Fruit fly (Drosophila melanogaster) whole organism, embryonic: ENCODE data around the gene ps.

Experiments used
- Ada2b ChIP-seq: fragments of 200-800 bp; sonication (Bioruptor generic); IDR thresholded peaks from 2 replicates; pipeline ENCODE4 v1.3.6; 2022; ENCODE audit warnings: missing biosample characterization, missing genetic modification characterization
- Atf3 ChIP-seq: fragments of 200-800 bp; sonication (Bioruptor generic); optimal IDR thresholded peaks from 3 replicates; lab custom pipeline; 2016; ENCODE audit warnings: missing biosample characterization, missing genetic modification characterization
- Atf6 ChIP-seq: fragments of 200-800 bp; sonication (Bioruptor generic); IDR thresholded peaks from 2 replicates; pipeline ENCODE4 v1.3.6; 2022; ENCODE audit warnings: missing biosample characterization, missing genetic modification characterization
- CG1024 ChIP-seq: fragments of 200-800 bp; sonication (Bioruptor generic); IDR thresholded peaks from 2 replicates; pipeline ENCODE4 v1.3.6; 2022; ENCODE audit warnings: missing biosample characterization, missing genetic modification characterization
- CG10274 ChIP-seq: fragments of 200-800 bp; sonication (Bioruptor generic); optimal IDR thresholded peaks from 3 replicates; lab custom pipeline; 2017; ENCODE audit warnings: missing biosample characterization, mild to moderate bottlenecking, missing genetic modification characterization
- CG10321 ChIP-seq: fragments of 200-800 bp; sonication (Bioruptor generic); IDR thresholded peaks from 2 replicates; pipeline ENCODE4 v1.3.6; 2022; ENCODE audit warnings: missing biosample characterization, missing genetic modification characterization
- CG11560 ChIP-seq: fragments of 200-800 bp; sonication (Bioruptor generic); IDR thresholded peaks from 3 replicates; pipeline ENCODE4 v1.3.6; 2022; ENCODE audit warnings: missing biosample characterization, missing genetic modification characterization
- CG11695 ChIP-seq: fragments of 200-800 bp; sonication (Bioruptor generic); IDR thresholded peaks from 3 replicates; pipeline ENCODE4 v1.3.6; 2022; ENCODE audit warnings: missing biosample characterization, missing genetic modification characterization
- CG13894 ChIP-seq: fragments of 200-800 bp; sonication (Bioruptor generic); optimal IDR thresholded peaks from 3 replicates; lab custom pipeline; 2018; ENCODE audit warnings: missing biosample characterization, mild to moderate bottlenecking, missing genetic modification characterization, moderate library complexity
- CG14860 ChIP-seq: fragments of 200-800 bp; sonication (Bioruptor generic); IDR thresholded peaks from 3 replicates; pipeline ENCODE4 v1.3.6; 2022; ENCODE audit warnings: missing biosample characterization, missing genetic modification characterization; ENCODE audit not compliant: partially characterized antibody
- CG15514 ChIP-seq: fragments of 200-800 bp; sonication (Bioruptor generic); optimal IDR thresholded peaks from 3 replicates; lab custom pipeline; 2017; ENCODE audit warnings: missing biosample characterization, missing genetic modification characterization, mild to moderate bottlenecking, moderate library complexity, missing genetic modification reagents
- CG1602 ChIP-seq: fragments of 200-800 bp; sonication (Bioruptor generic); optimal IDR thresholded peaks from 3 replicates; lab custom pipeline; 2016; ENCODE audit warnings: missing biosample characterization, missing genetic modification characterization
- CG1647 ChIP-seq: fragments of 200-800 bp; sonication (Bioruptor generic); optimal IDR thresholded peaks from 3 replicates; lab custom pipeline; 2016; ENCODE audit warnings: missing biosample characterization, missing genetic modification characterization
- CG17912 ChIP-seq: fragments of 200-800 bp; sonication (Bioruptor generic); optimal IDR thresholded peaks from 2 replicates; lab custom pipeline; 2018; ENCODE audit warnings: missing biosample characterization, mild to moderate bottlenecking, missing genetic modification characterization
- CG1792 ChIP-seq: fragments of 200-800 bp; sonication (Bioruptor generic); optimal IDR thresholded peaks from 2 replicates; lab custom pipeline; 2016; ENCODE audit warnings: missing biosample characterization, missing genetic modification characterization
- CG18599 ChIP-seq: fragments of 200-800 bp; sonication (Bioruptor generic); optimal IDR thresholded peaks from 3 replicates; lab custom pipeline; 2017; ENCODE audit warnings: missing biosample characterization, missing genetic modification characterization, mild to moderate bottlenecking, moderate library complexity, missing genetic modification reagents
- CG31441 ChIP-seq: fragments of 200-800 bp; sonication (Bioruptor generic); IDR thresholded peaks from 2 replicates; pipeline ENCODE4 v1.3.6; 2022; ENCODE audit warnings: missing biosample characterization, missing genetic modification characterization
- CG3163 ChIP-seq: fragments of 200-800 bp; sonication (Bioruptor generic); optimal IDR thresholded peaks from 3 replicates; lab custom pipeline; 2016; ENCODE audit warnings: missing biosample characterization, missing genetic modification characterization
- CG42726 ChIP-seq: fragments of 200-800 bp; sonication (Bioruptor generic); IDR thresholded peaks from 2 replicates; pipeline ENCODE4 v1.3.6; 2022; ENCODE audit warnings: missing biosample characterization, missing genetic modification characterization; ENCODE audit not compliant: partially characterized antibody
- CG6689 ChIP-seq: fragments of 200-800 bp; sonication (Bioruptor generic); IDR thresholded peaks from 2 replicates; pipeline ENCODE4 v1.3.6; 2022; ENCODE audit warnings: missing biosample characterization, missing genetic modification characterization
- CG6765 ChIP-seq: fragments of 200-800 bp; sonication (Bioruptor generic); optimal IDR thresholded peaks from 3 replicates; lab custom pipeline; 2017; ENCODE audit warnings: missing biosample characterization, mild to moderate bottlenecking, missing genetic modification characterization
- CG7928 ChIP-seq: fragments of 200-800 bp; sonication (Bioruptor generic); optimal IDR thresholded peaks from 2 replicates; lab custom pipeline; 2017; ENCODE audit warnings: missing biosample characterization, mild to moderate bottlenecking, missing genetic modification characterization
- CG7987 ChIP-seq: fragments of 200-800 bp; sonication (Bioruptor generic); optimal IDR thresholded peaks from 2 replicates; lab custom pipeline; 2018; ENCODE audit warnings: missing biosample characterization, mild to moderate bottlenecking, missing genetic modification characterization, moderate library complexity
- CG8290 ChIP-seq, 3 experiments: fragments of 200-800 bp; sonication (Bioruptor generic); optimal IDR thresholded peaks; 2 replicates each; lab custom pipeline; 2016 to 2019; ENCODE audit warnings: missing biosample characterization in 3 of 3, missing genetic modification characterization in 3 of 3, mild to moderate bottlenecking in 2 of 3, moderate library complexity in 1 of 3
- CG9797 ChIP-seq: fragments of 200-800 bp; sonication (Bioruptor generic); optimal IDR thresholded peaks from 3 replicates; lab custom pipeline; 2018; ENCODE audit warnings: missing biosample characterization, mild to moderate bottlenecking, missing genetic modification characterization
- Drgx ChIP-seq: fragments of 200-800 bp; sonication (Bioruptor generic); IDR thresholded peaks from 2 replicates; pipeline ENCODE4 v1.3.6; 2022; ENCODE audit warnings: missing biosample characterization, missing genetic modification characterization
- Fer2 ChIP-seq: fragments of 200-800 bp; sonication (Bioruptor generic); optimal IDR thresholded peaks from 2 replicates; lab custom pipeline; 2018; ENCODE audit warnings: missing biosample characterization, mild to moderate bottlenecking, missing genetic modification characterization, moderate library complexity
- Hmr ChIP-seq: fragments of 200-800 bp; sonication (Bioruptor generic); optimal IDR thresholded peaks from 3 replicates; lab custom pipeline; 2017; ENCODE audit warnings: mild to moderate bottlenecking, missing biosample characterization, missing genetic modification reagents, missing genetic modification characterization
- Hmx ChIP-seq: fragments of 200-800 bp; sonication (Bioruptor generic); optimal IDR thresholded peaks from 2 replicates; lab custom pipeline; 2016; ENCODE audit warnings: missing biosample characterization, missing genetic modification characterization
- Jarid2 ChIP-seq: fragments of 200-800 bp; sonication (Bioruptor generic); optimal IDR thresholded peaks from 3 replicates; lab custom pipeline; 2017; ENCODE audit warnings: mild to moderate bottlenecking, missing biosample characterization, missing genetic modification reagents, missing genetic modification characterization
- MBD-R2 ChIP-seq: fragments of 200-800 bp; sonication (Bioruptor generic); IDR thresholded peaks from 2 replicates; pipeline ENCODE4 v1.3.6; 2022; ENCODE audit warnings: missing biosample characterization, missing genetic modification characterization
- Optix ChIP-seq: fragments of 200-800 bp; sonication (Bioruptor generic); IDR thresholded peaks from 3 replicates; pipeline ENCODE4 v1.3.6; 2022; ENCODE audit warnings: missing biosample characterization, missing genetic modification characterization
- abd-A ChIP-seq: fragments of 200-800 bp; sonication (Bioruptor generic); optimal IDR thresholded peaks from 3 replicates; lab custom pipeline; 2019; ENCODE audit warnings: missing biosample characterization, mild to moderate bottlenecking, missing genetic modification characterization, moderate library complexity
- aop ChIP-seq: fragments of 200-800 bp; sonication (Bioruptor generic); IDR thresholded peaks from 2 replicates; pipeline ENCODE4 v1.3.6; 2022; ENCODE audit warnings: missing biosample characterization, missing genetic modification characterization
- ash1 ChIP-seq: fragments of 200-800 bp; sonication (Bioruptor generic); optimal IDR thresholded peaks from 2 replicates; lab custom pipeline; 2018; ENCODE audit warnings: missing biosample characterization, mild to moderate bottlenecking, missing genetic modification characterization
- btn ChIP-seq: fragments of 200-800 bp; sonication (Bioruptor generic); optimal IDR thresholded peaks from 2 replicates; lab custom pipeline; 2016; ENCODE audit warnings: missing biosample characterization, missing genetic modification characterization
- cato ChIP-seq: fragments of 200-800 bp; sonication (Bioruptor generic); optimal IDR thresholded peaks from 2 replicates; lab custom pipeline; 2016; ENCODE audit warnings: missing biosample characterization, missing genetic modification characterization, borderline replicate concordance
- disco-r ChIP-seq: fragments of 200-800 bp; sonication (Bioruptor generic); optimal IDR thresholded peaks from 2 replicates; lab custom pipeline; 2016; ENCODE audit warnings: missing biosample characterization, missing genetic modification characterization
- dysf ChIP-seq: fragments of 200-800 bp; sonication (Bioruptor generic); IDR thresholded peaks from 3 replicates; pipeline ENCODE4 v1.3.6; 2022; ENCODE audit warnings: missing biosample characterization, missing genetic modification characterization
- emc ChIP-seq: fragments of 200-800 bp; sonication (Bioruptor generic); optimal IDR thresholded peaks from 2 replicates; lab custom pipeline; 2016; ENCODE audit warnings: missing biosample characterization, missing genetic modification characterization
- h ChIP-seq: fragments of >200 bp; optimal IDR thresholded peaks from 2 replicates; lab custom pipeline; 2017
- jumu ChIP-seq: fragments of 200-800 bp; sonication (Bioruptor generic); optimal IDR thresholded peaks from 3 replicates; lab custom pipeline; 2016; ENCODE audit warnings: missing biosample characterization, missing genetic modification characterization
- lilli ChIP-seq: fragments of 200-800 bp; sonication (Bioruptor generic); optimal IDR thresholded peaks from 3 replicates; lab custom pipeline; 2016; ENCODE audit warnings: missing biosample characterization, missing genetic modification characterization
- prd ChIP-seq, 3 experiments: fragments of >200 bp in 2 of 3; fragments of 200-800 bp in 1 of 3; sonication (Bioruptor generic) in 1 of 3; optimal IDR thresholded peaks in 2 of 3; IDR thresholded peaks in 1 of 3; 2 replicates in 2 of 3; 3 replicates in 1 of 3; pipeline versions ENCODE4 v1.3.6 to Lab custom; 2017 to 2022; ENCODE audit warnings: missing biosample characterization in 1 of 3, missing genetic modification characterization in 1 of 3
- psq ChIP-seq: fragments of 200-800 bp; sonication (Bioruptor generic); optimal IDR thresholded peaks from 2 replicates; lab custom pipeline; 2017; ENCODE audit warnings: missing biosample characterization, missing genetic modification characterization
- ranshi ChIP-seq: fragments of 200-800 bp; sonication (Bioruptor generic); IDR thresholded peaks from 2 replicates; pipeline ENCODE4 v1.3.6; 2022; ENCODE audit warnings: missing biosample characterization, missing genetic modification characterization
- ro ChIP-seq: fragments of 200-800 bp; sonication (Bioruptor generic); IDR thresholded peaks from 2 replicates; pipeline ENCODE4 v1.3.6; 2022; ENCODE audit warnings: missing biosample characterization, missing genetic modification characterization
- sima ChIP-seq: fragments of 200-800 bp; sonication (Bioruptor generic); optimal IDR thresholded peaks from 2 replicates; lab custom pipeline; 2016; ENCODE audit warnings: missing biosample characterization, missing genetic modification characterization
- sisA ChIP-seq: fragments of 200-800 bp; sonication (Bioruptor generic); IDR thresholded peaks from 2 replicates; pipeline ENCODE4 v1.3.6; 2022; ENCODE audit warnings: missing biosample characterization, missing genetic modification characterization
- tio ChIP-seq: fragments of 200-800 bp; sonication (Bioruptor generic); optimal IDR thresholded peaks from 2 replicates; lab custom pipeline; 2017; ENCODE audit warnings: missing biosample characterization, missing genetic modification characterization, inconsistent platforms
- trh ChIP-seq: fragments of 200-800 bp; sonication (Bioruptor generic); optimal IDR thresholded peaks from 2 replicates; lab custom pipeline; 2016; ENCODE audit warnings: missing biosample characterization, missing genetic modification characterization
- wdn ChIP-seq: fragments of 200-800 bp; sonication (Bioruptor generic); IDR thresholded peaks from 2 replicates; pipeline ENCODE4 v1.3.6; 2022; ENCODE audit warnings: missing biosample characterization, missing genetic modification characterization

The ps gene

dm6 chr3R:9502416-9502763 lies 84.7 kb downstream of the ps start, which contains the start of gene RhoL (continued):
- TF ChIP-seq aop (no peak), CG1792 (GFP tag; lab: Kevin White, UChicago) (no peak), CG1602 (GFP tag; lab: Kevin White, UChicago) (no peak), h (no peak), lilli (GFP tag; lab: Kevin White, UChicago) (peak; percentile 34), psq (GFP tag; lab: Kevin White, UChicago) (no peak), wdn (GFP tag; lab: Robert Waterston, UW) (no peak), Jarid2 (GFP tag; lab: Kevin White, UChicago) (peak; percentile 98), Hmr (GFP tag; lab: Kevin White, UChicago) (no peak), Drgx (GFP tag; lab: Robert Waterston, UW) (peak; percentile 45; the same call in 1 of the 2 replicates), ranshi (no peak), CG10274 (GFP tag; lab: Kevin White, UChicago) (no peak), CG14860 (GFP tag; lab: Robert Waterston, UW) (no peak), disco-r (no peak), tio (GFP tag; lab: Kevin White, UChicago) (no peak), CG13894 (tag; lab: Kevin White, UChicago) (peak; percentile 18), CG10321 (GFP tag; lab: Robert Waterston, UW) (no peak), ro (GFP tag; lab: Robert Waterston, UW) (no peak), dysf (GFP tag; lab: Robert Waterston, UW) (peak; percentile 14; the same call in 1 of the 3 replicates), CG11695 (peak; percentile 48; the same call in 1 of the 3 replicates), Atf6 (no peak), CG9797 (GFP tag; lab: Kevin White, UChicago) (no peak), CG3163 (peak; percentile 98), CG15514 (peak; percentile 20), CG6689 (GFP tag; lab: Robert Waterston, UW) (no peak), sima (GFP tag; lab: Kevin White, UChicago) (no peak), trh (no peak), CG11560 (no peak), CG1647 (GFP tag; lab: Kevin White, UChicago) (no peak), CG7928 (GFP tag; lab: Kevin White, UChicago) (no peak), sisA (GFP tag; lab: Robert Waterston, UW) (no peak), prd (optimal IDR thresholded peaks at IDR 0.05; lab: Kevin White, UChicago) (no peak), prd (GFP tag; IDR thresholded peaks at IDR 0.05; lab: Robert Waterston, UW) (no peak), Atf3 (no peak), CG18599 (GFP tag; lab: Kevin White, UChicago) (no peak), CG17912 (GFP tag; lab: Kevin White, UChicago) (peak; percentile 69), jumu (GFP tag; lab: Kevin White, UChicago) (no peak), cato (no peak), Ada2b (GFP tag; lab: Robert Waterston, UW) (no peak), MBD-R2 (GFP tag; lab: Robert Waterston, UW) (no peak), CG31441 (GFP tag; lab: Robert Waterston, UW) (no peak), Fer2 (tag; lab: Kevin White, UChicago) (no peak), ash1 (GFP tag; lab: Kevin White, UChicago) (peak; percentile 1), emc (GFP tag; lab: Kevin White, UChicago) (no peak), abd-A (tag; lab: Kevin White, UChicago) (no peak), CG8290 (GFP tag; optimal IDR thresholded peaks at IDR 0.05; lab: Kevin White, UChicago) (no peak), CG8290 (tag; optimal IDR thresholded peaks at IDR 0.05; lab: Kevin White, UChicago) (peak in 1 of 2 experiments; percentile 70), CG42726 (peak; percentile 57; the same call in 1 of the 2 replicates), CG1024 (GFP tag; lab: Robert Waterston, UW) (0 out of 2 replicates have a peak, but pooled peaks have one; percentile 23), CG6765 (peak; percentile 32), Hmx (GFP tag; lab: Kevin White, UChicago) (no peak), Optix (GFP tag; lab: Robert Waterston, UW) (no peak), btn (no peak), CG7987 (GFP tag; lab: Kevin White, UChicago) (peak; percentile 29)
